Worm (Caenorhabditis elegans): ENCODE results near the gene K08B5.1.

DNA sequence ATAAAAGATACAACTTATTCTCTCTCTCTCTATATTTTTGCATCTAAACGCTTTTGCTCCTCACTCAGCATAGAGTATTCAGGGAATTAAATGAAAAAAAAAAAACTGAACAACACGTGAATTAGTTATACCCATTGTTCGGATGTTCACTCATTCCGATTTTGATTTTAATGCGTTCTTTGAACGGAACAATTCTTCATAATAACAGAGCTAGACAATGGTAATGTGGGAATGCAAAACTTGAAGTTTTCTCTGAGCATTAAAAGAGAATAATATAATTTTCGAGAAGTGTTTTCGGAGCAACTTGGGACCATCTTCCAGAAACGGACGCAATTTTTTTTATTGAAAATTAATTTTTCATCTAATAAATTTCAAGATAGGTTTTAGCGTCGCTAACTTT is 16.1 kb downstream of the K08B5.1 start:
- TF ChIP-seq tbx-2 (tag; optimal IDR thresholded peaks at IDR 0.05) (no peak), ceh-28 (tag; optimal IDR thresholded peaks at IDR 0.05) (no peak), lin-39 (tag; optimal IDR thresholded peaks at IDR 0.05) (no peak), nfya-1 (tag; optimal IDR thresholded peaks at IDR 0.05; ENCODE audit: insufficient read depth) (no peak), mdl-1 (tag; optimal IDR thresholded peaks at IDR 0.05) (no peak), unc-62 (GFP tag; optimal IDR thresholded peaks at IDR 0.05) (no peak), nhr-76 (tag; optimal IDR thresholded peaks at IDR 0.05) (no peak), nhr-237 (tag; optimal IDR thresholded peaks at IDR 0.05) (no peak), lin-15B (tag; optimal IDR thresholded peaks at IDR 0.05) (no peak), unc-39 (tag; optimal IDR thresholded peaks at IDR 0.05) (no peak), ztf-11 (tag; optimal IDR thresholded peaks at IDR 0.05) (no peak), ceh-16 (tag; optimal IDR thresholded peaks at IDR 0.05) (no peak), lsy-12 (tag; optimal IDR thresholded peaks at IDR 0.05) (no peak), nhr-28 (tag; optimal IDR thresholded peaks at IDR 0.05) (no peak)

Data from whole organism, L3 larva.